Worm (Caenorhabditis elegans) whole organism, L4 larva: ENCODE measurements around the gene ZK856.14.

Source experiments
- F10B5.3 ChIP-seq: sonication (generic microtip); optimal IDR thresholded peaks from 2 replicates; lab custom pipeline; 2016; ENCODE audit warnings: mild to moderate bottlenecking, missing genetic modification characterization, missing compliant biosample characterization
- F26F4.8 ChIP-seq: fragments of 200-800 bp; sonication (Bioruptor generic); conservative IDR thresholded peaks from 2 replicates; pipeline ENCODE4 v1.3.6; 2022; ENCODE audit warnings: missing genetic modification characterization, missing compliant biosample characterization
- Y105C5A.15 ChIP-seq: fragments of 200-800 bp; sonication (Bioruptor generic); IDR thresholded peaks from 2 replicates; pipeline ENCODE4 v1.3.6; 2022; ENCODE audit warnings: missing genetic modification characterization, missing compliant biosample characterization
- Y5F2A.4 ChIP-seq: fragments of 200-800 bp; sonication (Bioruptor generic); optimal IDR thresholded peaks from 2 replicates; lab custom pipeline; 2018; ENCODE audit warnings: mild to moderate bottlenecking, missing genetic modification characterization, missing compliant biosample characterization
- Y75B8A.6 ChIP-seq: fragments of 200-800 bp; sonication (Bioruptor generic); IDR thresholded peaks from 2 replicates; pipeline ENCODE4 v1.3.6; 2022; ENCODE audit warnings: missing genetic modification reagents, missing genetic modification characterization, missing compliant biosample characterization
- ZK337.2 ChIP-seq: fragments of 200-800 bp; sonication (Bioruptor generic); IDR thresholded peaks from 2 replicates; pipeline ENCODE4 v1.3.6; 2022; ENCODE audit warnings: missing genetic modification reagents, missing genetic modification characterization, missing compliant biosample characterization
- ama-1 ChIP-seq: fragments of 150-350 bp; optimal IDR thresholded peaks from 2 replicates; lab custom pipeline; 2014; ENCODE audit warnings: inconsistent platforms, mixed read lengths
- arid-1 ChIP-seq: fragments of 200-800 bp; sonication (Bioruptor generic); conservative IDR thresholded peaks from 2 replicates; pipeline ENCODE4 v1.3.6; 2022; ENCODE audit warnings: missing genetic modification reagents, missing genetic modification characterization, missing compliant biosample characterization
- ceh-28 ChIP-seq: fragments of 150-350 bp; optimal IDR thresholded peaks from 2 replicates; lab custom pipeline; 2014; ENCODE audit warnings: missing biosample characterization, missing genetic modification reagents, missing genetic modification characterization
- ceh-44 ChIP-seq: fragments of 200-800 bp; sonication (Bioruptor generic); IDR thresholded peaks from 2 replicates; pipeline ENCODE4 v1.3.6; 2022; ENCODE audit warnings: missing genetic modification reagents, missing genetic modification characterization, missing compliant biosample characterization
- cey-2 ChIP-seq: sonication (generic microtip); optimal IDR thresholded peaks from 3 replicates; lab custom pipeline; 2017; ENCODE audit warnings: missing genetic modification characterization, mild to moderate bottlenecking, missing compliant biosample characterization, antibody characterized with exemption, borderline replicate concordance; ENCODE audit not compliant: insufficient read depth
- daf-16 ChIP-seq, 3 experiments: sonication (generic microtip); optimal IDR thresholded peaks; 2 replicates each; lab custom pipeline; 2016 to 2017; ENCODE audit warnings: missing genetic modification characterization in 3 of 3, missing genetic modification reagents in 3 of 3, mild to moderate bottlenecking in 2 of 3, missing compliant biosample characterization in 2 of 3, missing biosample characterization in 1 of 3, moderate library complexity in 1 of 3
- daf-8 ChIP-seq: fragments of 200-800 bp; sonication (Bioruptor generic); IDR thresholded peaks from 2 replicates; pipeline ENCODE4 v1.3.6; 2022; ENCODE audit warnings: missing genetic modification characterization, missing compliant biosample characterization
- dmd-6 ChIP-seq: fragments of 200-800 bp; sonication (Bioruptor generic); IDR thresholded peaks from 2 replicates; pipeline ENCODE4 v1.3.6; 2022; ENCODE audit warnings: missing genetic modification reagents, missing genetic modification characterization, missing compliant biosample characterization
- dmd-8 ChIP-seq: fragments of 200-800 bp; sonication (Bioruptor generic); IDR thresholded peaks from 2 replicates; pipeline ENCODE4 v1.3.6; 2022; ENCODE audit warnings: missing genetic modification characterization, missing compliant biosample characterization
- dpl-1 ChIP-seq: fragments of 150-350 bp; optimal IDR thresholded peaks from 2 replicates; lab custom pipeline; 2014; ENCODE audit warnings: missing biosample characterization, missing genetic modification reagents, missing genetic modification characterization
- duxl-1 ChIP-seq: sonication (generic microtip); optimal IDR thresholded peaks from 2 replicates; lab custom pipeline; 2016; ENCODE audit warnings: mild to moderate bottlenecking, missing genetic modification characterization, moderate library complexity, missing compliant biosample characterization; ENCODE audit not compliant: poor library complexity
- dve-1 ChIP-seq: sonication (generic microtip); optimal IDR thresholded peaks from 2 replicates; lab custom pipeline; 2017; ENCODE audit warnings: antibody characterized with exemption, mild to moderate bottlenecking, missing genetic modification characterization, missing compliant biosample characterization; ENCODE audit not compliant: insufficient read depth
- hlh-11 ChIP-seq: fragments of 200-800 bp; sonication (Bioruptor generic); optimal IDR thresholded peaks from 2 replicates; lab custom pipeline; 2018; ENCODE audit warnings: mild to moderate bottlenecking, missing genetic modification characterization, missing compliant biosample characterization
- hmg-1.1 ChIP-seq: fragments of 200-800 bp; sonication (Bioruptor generic); IDR thresholded peaks from 2 replicates; pipeline ENCODE4 v1.3.6; 2022; ENCODE audit warnings: missing genetic modification reagents, missing genetic modification characterization, missing compliant biosample characterization
- lin-13 ChIP-seq: fragments of 150-350 bp; optimal IDR thresholded peaks from 2 replicates; lab custom pipeline; 2014; ENCODE audit warnings: missing biosample characterization, missing genetic modification reagents, missing genetic modification characterization
- lin-15B ChIP-seq: fragments of 150-350 bp; sonication (generic microtip); optimal IDR thresholded peaks from 3 replicates; lab custom pipeline; 2014; ENCODE audit warnings: missing biosample characterization, missing genetic modification characterization
- lin-39 ChIP-seq: fragments of 150-350 bp; optimal IDR thresholded peaks from 2 replicates; lab custom pipeline; 2014; ENCODE audit warnings: missing biosample characterization, missing genetic modification reagents, missing genetic modification characterization
- lir-3 ChIP-seq: sonication (generic microtip); optimal IDR thresholded peaks from 2 replicates; lab custom pipeline; 2016; ENCODE audit warnings: mild to moderate bottlenecking, missing genetic modification characterization, missing compliant biosample characterization
- lsy-2 ChIP-seq, 2 experiments: fragments of 150-350 bp in 1 of 2; sonication (generic microtip) in 1 of 2; optimal IDR thresholded peaks; 2 replicates each; lab custom pipeline; 2014 to 2017; ENCODE audit warnings: missing biosample characterization in 2 of 2, missing genetic modification characterization in 2 of 2
- madf-5 ChIP-seq, 2 experiments: fragments of 200-800 bp; sonication (Bioruptor generic); IDR thresholded peaks; 2 replicates each; pipeline ENCODE4 v1.3.6; 2022; ENCODE audit warnings: missing compliant biosample characterization in 2 of 2, missing genetic modification characterization in 2 of 2
- mdl-1 ChIP-seq, 2 experiments: fragments of 150-350 bp in 1 of 2; sonication (generic microtip) in 1 of 2; optimal IDR thresholded peaks; 2 replicates each; lab custom pipeline; 2014 to 2017; ENCODE audit warnings: missing biosample characterization in 2 of 2, missing genetic modification characterization in 2 of 2
- mes-2 ChIP-seq: sonication (generic microtip); optimal IDR thresholded peaks from 2 replicates; lab custom pipeline; 2016; ENCODE audit warnings: missing genotype, mild to moderate bottlenecking, missing genetic modification characterization, missing compliant biosample characterization; ENCODE audit not compliant: poor library complexity, severe bottlenecking
- nhr-102 ChIP-seq: sonication (generic microtip); optimal IDR thresholded peaks from 2 replicates; lab custom pipeline; 2016; ENCODE audit warnings: mild to moderate bottlenecking, missing genetic modification characterization, moderate library complexity, missing compliant biosample characterization
- nhr-11 ChIP-seq: fragments of 150-350 bp; optimal IDR thresholded peaks from 2 replicates; lab custom pipeline; 2014; ENCODE audit warnings: missing biosample characterization, missing genetic modification characterization
- nhr-237 ChIP-seq: sonication (generic microtip); optimal IDR thresholded peaks from 2 replicates; lab custom pipeline; 2017; ENCODE audit warnings: missing biosample characterization, missing genetic modification characterization
- nhr-28 ChIP-seq: fragments of 150-350 bp; optimal IDR thresholded peaks from 2 replicates; lab custom pipeline; 2014; ENCODE audit warnings: missing biosample characterization, missing genetic modification characterization
- nhr-48 ChIP-seq: sonication (generic microtip); optimal IDR thresholded peaks from 2 replicates; lab custom pipeline; 2016; ENCODE audit warnings: mild to moderate bottlenecking, missing genetic modification characterization, missing compliant biosample characterization
- nhr-77 ChIP-seq: fragments of 150-350 bp; optimal IDR thresholded peaks from 2 replicates; lab custom pipeline; 2014; ENCODE audit warnings: missing biosample characterization, missing genetic modification characterization
- pqm-1 ChIP-seq: sonication (generic microtip); optimal IDR thresholded peaks from 2 replicates; lab custom pipeline; 2017; ENCODE audit warnings: missing biosample characterization, missing genetic modification characterization
- rbr-2 ChIP-seq: sonication (generic microtip); optimal IDR thresholded peaks from 2 replicates; lab custom pipeline; 2016; ENCODE audit warnings: missing genotype, missing genetic modification characterization, missing compliant biosample characterization
- skn-1 ChIP-seq: fragments of 150-350 bp; optimal IDR thresholded peaks from 2 replicates; lab custom pipeline; 2014; ENCODE audit warnings: missing biosample characterization, missing genetic modification characterization
- spr-3 ChIP-seq: fragments of 200-800 bp; sonication (Bioruptor generic); optimal IDR thresholded peaks from 2 replicates; lab custom pipeline; 2018; ENCODE audit warnings: mild to moderate bottlenecking, missing genetic modification characterization, missing compliant biosample characterization
- tra-1 ChIP-seq: fragments of 200-800 bp; sonication (Bioruptor generic); IDR thresholded peaks from 2 replicates; pipeline ENCODE4 v1.3.6; 2022; ENCODE audit warnings: missing genetic modification reagents, missing genetic modification characterization, missing compliant biosample characterization
- unc-130 ChIP-seq: sonication (generic microtip); optimal IDR thresholded peaks from 2 replicates; lab custom pipeline; 2016; ENCODE audit warnings: missing genetic modification reagents, missing genetic modification characterization, missing compliant biosample characterization
- unc-39 ChIP-seq: sonication (generic microtip); optimal IDR thresholded peaks from 2 replicates; lab custom pipeline; 2017; ENCODE audit warnings: missing biosample characterization, missing genetic modification characterization
- unc-62 ChIP-seq, 3 experiments: fragments of 150-350 bp in 1 of 3; sonication (generic microtip); optimal IDR thresholded peaks in 2 of 3; peaks in 1 of 3; 1 replicate in 1 of 3; 2 replicates in 2 of 3; lab custom pipeline; 2014 to 2017; ENCODE audit warnings: missing biosample characterization in 3 of 3, missing genetic modification characterization in 3 of 3, missing genetic modification reagents in 3 of 3, missing genotype in 1 of 3
- vab-7 ChIP-seq: fragments of 200-800 bp; sonication (Bioruptor generic); IDR thresholded peaks from 2 replicates; pipeline ENCODE4 v1.3.6; 2022; ENCODE audit warnings: missing genetic modification reagents, missing genetic modification characterization, missing compliant biosample characterization
- zfp-3 ChIP-seq: fragments of 200-800 bp; sonication (Bioruptor generic); conservative IDR thresholded peaks from 2 replicates; pipeline ENCODE4 v1.3.6; 2022; ENCODE audit warnings: missing genetic modification reagents, missing genetic modification characterization, missing compliant biosample characterization
- ztf-11 ChIP-seq: fragments of 150-350 bp; optimal IDR thresholded peaks from 2 replicates; lab custom pipeline; 2014; ENCODE audit warnings: missing biosample characterization, missing genetic modification characterization

Gene ZK856.14

ce11 chrV:10203435-10204009, 13.3 kb upstream of the ZK856.14 start, which contains the start of gene chpf-1 (continued):
- no peak for TF ChIP-seq nhr-77 (tag; lab: Kevin White, UChicago)
- no peak for TF ChIP-seq lin-39
- TF ChIP-seq hlh-11 (tag; lab: Kevin White, UChicago): peak; percentile 69
- no peak for TF ChIP-seq zfp-3 (GFP tag; lab: Robert Waterston, UW)
- no peak for TF ChIP-seq lin-13
- TF ChIP-seq dve-1: peak; percentile 60
- TF ChIP-seq mdl-1 (tag; optimal IDR thresholded peaks at IDR 0.05; lab: Kevin White, UChicago): peak in 1 of 2 experiments; percentile 46
- peak in 1 of 2 experiments; percentile 23 for TF ChIP-seq lsy-2 (tag; optimal IDR thresholded peaks at IDR 0.05; lab: Kevin White, UChicago)
- peak; percentile 84 for TF ChIP-seq pqm-1 (tag; lab: Kevin White, UChicago)
- no peak for TF ChIP-seq unc-39 (tag; lab: Kevin White, UChicago)
- TF ChIP-seq dmd-6 (GFP tag; lab: Robert Waterston, UW): peak; percentile 33; the same call in 1 of the 2 replicates
- no peak for TF ChIP-seq daf-16 (GFP tag; optimal IDR thresholded peaks at IDR 0.05; lab: Kevin White, UChicago)
- TF ChIP-seq daf-16 (tag; optimal IDR thresholded peaks at IDR 0.05; lab: Kevin White, UChicago): peak; percentile 92
- no peak for TF ChIP-seq skn-1 (tag; lab: Kevin White, UChicago)
- TF ChIP-seq unc-62 (GFP tag; optimal IDR thresholded peaks at IDR 0.05 in 1 of 2; lab: Kevin White, UChicago): no peak
- TF ChIP-seq unc-62 (tag; optimal IDR thresholded peaks at IDR 0.05; lab: Kevin White, UChicago): no peak
- no peak for TF ChIP-seq madf-5 (GFP tag; IDR thresholded peaks at IDR 0.05; lab: Robert Waterston, UW)
- peak; percentile 64 for TF ChIP-seq ceh-28 (tag; lab: Kevin White, UChicago)
- TF ChIP-seq nhr-237 (tag; lab: Kevin White, UChicago): no peak
- no peak for TF ChIP-seq lin-15B (tag; lab: Kevin White, UChicago)
- TF ChIP-seq spr-3 (GFP tag; lab: Kevin White, UChicago): no peak
- no peak for TF ChIP-seq dmd-8 (GFP tag; lab: Robert Waterston, UW)
- no peak for TF ChIP-seq nhr-102 (tag; lab: Kevin White, UChicago)

- TF ChIP-seq Y105C5A.15 (GFP tag; lab: Robert Waterston, UW) (no peak), dmd-6 (GFP tag; lab: Robert Waterston, UW) (peak; percentile 42; the same call in 1 of the 2 replicates), mes-2 (peak; percentile 72), nhr-102 (tag; lab: Kevin White, UChicago) (peak; percentile 64), F10B5.3 (tag; lab: Kevin White, UChicago) (no peak), hmg-1.1 (GFP tag; lab: Robert Waterston, UW) (0 out of 2 replicates have a peak, but pooled peaks have one; percentile 23), lin-15B (tag; lab: Kevin White, UChicago) (no peak), ceh-44 (GFP tag; lab: Robert Waterston, UW) (no peak), vab-7 (no peak), nhr-11 (tag; lab: Kevin White, UChicago) (peak; percentile 11), daf-16 (GFP tag; optimal IDR thresholded peaks at IDR 0.05; lab: Kevin White, UChicago) (no peak), daf-16 (tag; optimal IDR thresholded peaks at IDR 0.05; lab: Kevin White, UChicago) (peak; percentile 26), F26F4.8 (GFP tag; lab: Robert Waterston, UW) (no peak), hlh-11 (tag; lab: Kevin White, UChicago) (peak; percentile 35), Y5F2A.4 (no peak), daf-8 (GFP tag; lab: Robert Waterston, UW) (no peak), tra-1 (GFP tag; lab: Robert Waterston, UW) (no peak), ama-1 (lab: Kevin White, UChicago) (peak; percentile 37), dpl-1 (GFP tag; lab: Kevin White, UChicago) (peak; percentile 57), duxl-1 (tag; lab: Kevin White, UChicago) (peak; percentile 74), lir-3 (tag; lab: Kevin White, UChicago) (no peak), nhr-28 (tag; lab: Kevin White, UChicago) (peak; percentile 47), ztf-11 (no peak), dve-1 (peak; percentile 44), ZK337.2 (GFP tag; lab: Robert Waterston, UW) (no peak), unc-130 (GFP tag; lab: Kevin White, UChicago) (no peak), Y75B8A.6 (GFP tag; lab: Robert Waterston, UW) (no peak), lsy-2 (tag; optimal IDR thresholded peaks at IDR 0.05; lab: Kevin White, UChicago) (peak in 1 of 2 experiments; percentile 85), lin-13 (no peak), arid-1 (GFP tag; lab: Robert Waterston, UW) (0 out of 2 replicates have a peak, but pooled peaks have one; percentile 31), nhr-77 (tag; lab: Kevin White, UChicago) (peak; percentile 10), nhr-48 (tag; lab: Kevin White, UChicago) (peak; percentile 40), rbr-2 (tag; lab: Kevin White, UChicago) (peak; percentile 62), cey-2 (no peak)
Observed at ce11 chrV:10204863-10205338, 11.9 kb upstream of the ZK856.14 start, which contains the start of the genes ZK856.19 and ZK856.11. TSS of gene ZK856.19 (minus strand) at chrV:10204913. TSS of gene ZK856.11 (minus strand) at chrV:10204938.
